Worm (Caenorhabditis elegans) whole organism, L4 larva: Measurements from ENCODE around the gene ZK757.1.
A peak's percentile ranks its signal among the peaks of the same experiment; 100 is the strongest.
"Not testable (repeated sequence)": the region's sequence is repeated elsewhere in the genome, so short reads cannot be mapped to it uniquely, and the experiment has no call there.

ENCODE experiments used
- D1046.2 ChIP-seq: fragments of 200-800 bp; sonication (Bioruptor generic); IDR thresholded peaks from 2 replicates; pipeline ENCODE4 v1.3.6; 2022; ENCODE audit warnings: missing genetic modification characterization, missing compliant biosample characterization
- F10B5.3 ChIP-seq: sonication (generic microtip); optimal IDR thresholded peaks from 2 replicates; lab custom pipeline; 2016; ENCODE audit warnings: mild to moderate bottlenecking, missing genetic modification characterization, missing compliant biosample characterization
- F26F4.8 ChIP-seq: fragments of 200-800 bp; sonication (Bioruptor generic); conservative IDR thresholded peaks from 2 replicates; pipeline ENCODE4 v1.3.6; 2022; ENCODE audit warnings: missing genetic modification characterization, missing compliant biosample characterization
- F44E2.7 ChIP-seq: fragments of 200-800 bp; sonication (Bioruptor generic); IDR thresholded peaks from 2 replicates; pipeline ENCODE4 v2.1.2; 2022; ENCODE audit warnings: missing genetic modification characterization, missing compliant biosample characterization
- F49E8.2 ChIP-seq: sonication (generic microtip); optimal IDR thresholded peaks from 2 replicates; lab custom pipeline; 2016; ENCODE audit warnings: missing compliant biosample characterization, mild to moderate bottlenecking, missing genetic modification characterization, borderline replicate concordance
- T26A8.4 ChIP-seq: fragments of 200-800 bp; sonication (Bioruptor generic); IDR thresholded peaks from 2 replicates; pipeline ENCODE4 v1.3.6; 2022; ENCODE audit warnings: missing genetic modification characterization, missing compliant biosample characterization
- Y105C5A.15 ChIP-seq: fragments of 200-800 bp; sonication (Bioruptor generic); IDR thresholded peaks from 2 replicates; pipeline ENCODE4 v1.3.6; 2022; ENCODE audit warnings: missing genetic modification characterization, missing compliant biosample characterization
- Y48G9A.11 ChIP-seq: fragments of 200-800 bp; sonication (Bioruptor generic); IDR thresholded peaks from 2 replicates; pipeline ENCODE4 v1.3.6; 2022; ENCODE audit warnings: missing genetic modification reagents, missing genetic modification characterization, missing compliant biosample characterization
- ZK337.2 ChIP-seq: fragments of 200-800 bp; sonication (Bioruptor generic); IDR thresholded peaks from 2 replicates; pipeline ENCODE4 v1.3.6; 2022; ENCODE audit warnings: missing genetic modification reagents, missing genetic modification characterization, missing compliant biosample characterization
- aha-1 ChIP-seq: fragments of 150-350 bp; peaks from one replicate; lab custom pipeline; 2014; ENCODE audit warnings: missing biosample characterization, missing genetic modification characterization
- arid-1 ChIP-seq: fragments of 200-800 bp; sonication (Bioruptor generic); conservative IDR thresholded peaks from 2 replicates; pipeline ENCODE4 v1.3.6; 2022; ENCODE audit warnings: missing genetic modification reagents, missing genetic modification characterization, missing compliant biosample characterization
- ceh-28 ChIP-seq: fragments of 150-350 bp; optimal IDR thresholded peaks from 2 replicates; lab custom pipeline; 2014; ENCODE audit warnings: missing biosample characterization, missing genetic modification reagents, missing genetic modification characterization
- ctbp-1 ChIP-seq: fragments of 200-800 bp; sonication (Bioruptor generic); IDR thresholded peaks from 2 replicates; pipeline ENCODE4 v1.3.6; 2022; ENCODE audit warnings: missing genetic modification reagents, missing genetic modification characterization, missing compliant biosample characterization
- daf-12 ChIP-seq: fragments of 150-350 bp; optimal IDR thresholded peaks from 2 replicates; lab custom pipeline; 2014; ENCODE audit warnings: missing biosample characterization, missing genetic modification reagents, missing genetic modification characterization
- daf-16 ChIP-seq, 3 experiments: sonication (generic microtip); optimal IDR thresholded peaks; 2 replicates each; lab custom pipeline; 2016 to 2017; ENCODE audit warnings: missing genetic modification characterization in 3 of 3, missing genetic modification reagents in 3 of 3, mild to moderate bottlenecking in 2 of 3, missing compliant biosample characterization in 2 of 3, missing biosample characterization in 1 of 3, moderate library complexity in 1 of 3
- daf-19 ChIP-seq: fragments of 200-800 bp; sonication (Bioruptor generic); conservative IDR thresholded peaks from 2 replicates; pipeline ENCODE4 v1.3.6; 2022; ENCODE audit warnings: missing genetic modification characterization, missing compliant biosample characterization
- dmd-8 ChIP-seq: fragments of 200-800 bp; sonication (Bioruptor generic); IDR thresholded peaks from 2 replicates; pipeline ENCODE4 v1.3.6; 2022; ENCODE audit warnings: missing genetic modification characterization, missing compliant biosample characterization
- dmd-9 ChIP-seq: fragments of 200-800 bp; sonication (Bioruptor generic); IDR thresholded peaks from 2 replicates; pipeline ENCODE4 v1.3.6; 2022; ENCODE audit warnings: missing genetic modification reagents, missing genetic modification characterization, missing compliant biosample characterization
- duxl-1 ChIP-seq: sonication (generic microtip); optimal IDR thresholded peaks from 2 replicates; lab custom pipeline; 2016; ENCODE audit warnings: mild to moderate bottlenecking, missing genetic modification characterization, moderate library complexity, missing compliant biosample characterization; ENCODE audit not compliant: poor library complexity
- dve-1 ChIP-seq: sonication (generic microtip); optimal IDR thresholded peaks from 2 replicates; lab custom pipeline; 2017; ENCODE audit warnings: antibody characterized with exemption, mild to moderate bottlenecking, missing genetic modification characterization, missing compliant biosample characterization; ENCODE audit not compliant: insufficient read depth
- egl-43 ChIP-seq: fragments of 200-800 bp; sonication (Bioruptor generic); IDR thresholded peaks from 2 replicates; pipeline ENCODE4 v1.3.6; 2022; ENCODE audit warnings: missing genetic modification reagents, missing genetic modification characterization, missing compliant biosample characterization
- fkh-10 ChIP-seq: fragments of 150-350 bp; optimal IDR thresholded peaks from 2 replicates; lab custom pipeline; 2014; ENCODE audit warnings: missing biosample characterization, missing genetic modification reagents, missing genetic modification characterization
- hmg-1.1 ChIP-seq: fragments of 200-800 bp; sonication (Bioruptor generic); IDR thresholded peaks from 2 replicates; pipeline ENCODE4 v1.3.6; 2022; ENCODE audit warnings: missing genetic modification reagents, missing genetic modification characterization, missing compliant biosample characterization
- lim-7 ChIP-seq: fragments of 200-800 bp; sonication (Bioruptor generic); IDR thresholded peaks from 2 replicates; pipeline ENCODE4 v1.3.6; 2022; ENCODE audit warnings: missing genetic modification characterization, missing compliant biosample characterization
- lin-1 ChIP-seq: fragments of 200-800 bp; sonication (Bioruptor generic); IDR thresholded peaks from 2 replicates; pipeline ENCODE4 v1.3.6; 2022; ENCODE audit warnings: missing genetic modification reagents, missing genetic modification characterization, missing compliant biosample characterization
- lin-38 ChIP-seq: fragments of 200-800 bp; sonication (Bioruptor generic); IDR thresholded peaks from 2 replicates; pipeline ENCODE4 v1.3.6; 2022; ENCODE audit warnings: missing genetic modification reagents, missing genetic modification characterization, missing compliant biosample characterization
- madf-5 ChIP-seq, 2 experiments: fragments of 200-800 bp; sonication (Bioruptor generic); IDR thresholded peaks; 2 replicates each; pipeline ENCODE4 v1.3.6; 2022; ENCODE audit warnings: missing compliant biosample characterization in 2 of 2, missing genetic modification characterization in 2 of 2
- madf-9 ChIP-seq: fragments of 200-800 bp; sonication (Bioruptor generic); conservative IDR thresholded peaks from 2 replicates; pipeline ENCODE4 v1.3.6; 2022; ENCODE audit warnings: missing genetic modification reagents, missing genetic modification characterization, missing compliant biosample characterization
- mdt-29 ChIP-seq: fragments of 200-800 bp; sonication (Bioruptor generic); IDR thresholded peaks from 2 replicates; pipeline ENCODE4 v1.3.6; 2022; ENCODE audit warnings: missing genetic modification reagents, missing genetic modification characterization, missing compliant biosample characterization
- mep-1 ChIP-seq: fragments of 150-350 bp; sonication (generic microtip); optimal IDR thresholded peaks from 3 replicates; lab custom pipeline; 2014; ENCODE audit warnings: missing biosample characterization, missing genetic modification characterization
- mes-2 ChIP-seq: sonication (generic microtip); optimal IDR thresholded peaks from 2 replicates; lab custom pipeline; 2016; ENCODE audit warnings: missing genotype, mild to moderate bottlenecking, missing genetic modification characterization, missing compliant biosample characterization; ENCODE audit not compliant: poor library complexity, severe bottlenecking
- nhr-11 ChIP-seq: fragments of 150-350 bp; optimal IDR thresholded peaks from 2 replicates; lab custom pipeline; 2014; ENCODE audit warnings: missing biosample characterization, missing genetic modification characterization
- nhr-28 ChIP-seq: fragments of 150-350 bp; optimal IDR thresholded peaks from 2 replicates; lab custom pipeline; 2014; ENCODE audit warnings: missing biosample characterization, missing genetic modification characterization
- pha-4 ChIP-seq, 2 experiments: fragments of 150-350 bp in 1 of 2; fragments of 200-800 bp in 1 of 2; sonication (Bioruptor generic) in 1 of 2; IDR thresholded peaks in 1 of 2; optimal IDR thresholded peaks in 1 of 2; 2 replicates each; pipeline versions ENCODE4 v1.3.6 to Lab custom; 2014 to 2022; ENCODE audit warnings: missing genetic modification characterization in 2 of 2, missing genetic modification reagents in 2 of 2, missing biosample characterization in 1 of 2, missing compliant biosample characterization in 1 of 2
- saeg-2 ChIP-seq: fragments of 200-800 bp; sonication (Bioruptor generic); IDR thresholded peaks from 2 replicates; pipeline ENCODE4 v1.3.6; 2022; ENCODE audit warnings: missing genetic modification reagents, missing genetic modification characterization, missing compliant biosample characterization
- skn-1 ChIP-seq: fragments of 150-350 bp; optimal IDR thresholded peaks from 2 replicates; lab custom pipeline; 2014; ENCODE audit warnings: missing biosample characterization, missing genetic modification characterization
- snpc-1.2 ChIP-seq: fragments of 200-800 bp; sonication (Bioruptor generic); IDR thresholded peaks from 2 replicates; pipeline ENCODE4 v1.3.6; 2022; ENCODE audit warnings: missing genetic modification reagents, missing genetic modification characterization, missing compliant biosample characterization
- snpc-4 ChIP-seq: fragments of 150-350 bp; optimal IDR thresholded peaks from 2 replicates; lab custom pipeline; 2014; ENCODE audit warnings: missing biosample characterization, missing genetic modification characterization
- tra-1 ChIP-seq: fragments of 200-800 bp; sonication (Bioruptor generic); IDR thresholded peaks from 2 replicates; pipeline ENCODE4 v1.3.6; 2022; ENCODE audit warnings: missing genetic modification reagents, missing genetic modification characterization, missing compliant biosample characterization
- unc-62 ChIP-seq, 3 experiments: fragments of 150-350 bp in 1 of 3; sonication (generic microtip); optimal IDR thresholded peaks in 2 of 3; peaks in 1 of 3; 1 replicate in 1 of 3; 2 replicates in 2 of 3; lab custom pipeline; 2014 to 2017; ENCODE audit warnings: missing biosample characterization in 3 of 3, missing genetic modification characterization in 3 of 3, missing genetic modification reagents in 3 of 3, missing genotype in 1 of 3
- vab-7 ChIP-seq: fragments of 200-800 bp; sonication (Bioruptor generic); IDR thresholded peaks from 2 replicates; pipeline ENCODE4 v1.3.6; 2022; ENCODE audit warnings: missing genetic modification reagents, missing genetic modification characterization, missing compliant biosample characterization
- zfp-3 ChIP-seq: fragments of 200-800 bp; sonication (Bioruptor generic); conservative IDR thresholded peaks from 2 replicates; pipeline ENCODE4 v1.3.6; 2022; ENCODE audit warnings: missing genetic modification reagents, missing genetic modification characterization, missing compliant biosample characterization
- zip-11 ChIP-seq: fragments of 200-800 bp; sonication (Bioruptor generic); IDR thresholded peaks from 2 replicates; pipeline ENCODE4 v1.3.6; 2022; ENCODE audit warnings: missing genetic modification characterization, missing compliant biosample characterization
- ztf-11 ChIP-seq: fragments of 150-350 bp; optimal IDR thresholded peaks from 2 replicates; lab custom pipeline; 2014; ENCODE audit warnings: missing biosample characterization, missing genetic modification characterization
- ztf-7 ChIP-seq: fragments of 150-350 bp; optimal IDR thresholded peaks from 2 replicates; lab custom pipeline; 2014; ENCODE audit warnings: missing biosample characterization, missing genetic modification characterization

Gene ZK757.1

ce11 chrIII:9849950-9850349, 21.0 kb downstream of the ZK757.1 start (continued):
- TF ChIP-seq dve-1 (tag; lab: Kevin White, UChicago) (peak; percentile 85), vab-7 (no peak), nhr-28 (tag; lab: Kevin White, UChicago) (peak; percentile 87), aha-1 (tag; lab: Kevin White, UChicago) (no peak), ceh-28 (tag; lab: Kevin White, UChicago) (no peak), madf-5 (GFP tag; IDR thresholded peaks at IDR 0.05; lab: Robert Waterston, UW) (no peak), dmd-8 (GFP tag; lab: Robert Waterston, UW) (no peak), snpc-4 (tag; lab: Kevin White, UChicago) (no peak), skn-1 (tag; lab: Kevin White, UChicago) (no peak), T26A8.4 (GFP tag; lab: Robert Waterston, UW) (no peak), dmd-9 (GFP tag; lab: Robert Waterston, UW) (no peak), nhr-11 (tag; lab: Kevin White, UChicago) (no peak), duxl-1 (tag; lab: Kevin White, UChicago) (no peak), F26F4.8 (GFP tag; lab: Robert Waterston, UW) (no peak), mep-1 (tag; lab: Kevin White, UChicago) (peak; percentile 6), ztf-7 (tag; lab: Kevin White, UChicago) (no peak), unc-62 (GFP tag; optimal IDR thresholded peaks at IDR 0.05 in 1 of 2; lab: Kevin White, UChicago) (peak in 1 of 2 experiments; percentile 73), unc-62 (tag; optimal IDR thresholded peaks at IDR 0.05; lab: Kevin White, UChicago) (no peak), mdt-29 (GFP tag; lab: Robert Waterston, UW) (no peak), zfp-3 (GFP tag; lab: Robert Waterston, UW) (no peak), F49E8.2 (tag; lab: Kevin White, UChicago) (no peak), saeg-2 (GFP tag; lab: Robert Waterston, UW) (no peak), daf-16 (GFP tag; optimal IDR thresholded peaks at IDR 0.05; lab: Kevin White, UChicago) (no peak), daf-16 (tag; optimal IDR thresholded peaks at IDR 0.05; lab: Kevin White, UChicago) (peak; percentile 94), fkh-10 (no peak), egl-43 (GFP tag; lab: Robert Waterston, UW) (no peak), daf-19 (GFP tag; lab: Robert Waterston, UW) (no peak), mes-2 (tag; lab: Kevin White, UChicago) (no peak), hmg-1.1 (GFP tag; lab: Robert Waterston, UW) (no peak), F10B5.3 (tag; lab: Kevin White, UChicago) (no peak), zip-11 (no peak), ztf-11 (tag; lab: Kevin White, UChicago) (no peak), Y105C5A.15 (GFP tag; lab: Robert Waterston, UW) (no peak), daf-12 (tag; lab: Kevin White, UChicago) (no peak)
- TF ChIP-seq, all 104 proteins: peak for 15

- TF ChIP-seq vab-7 (peak; percentile 69), hmg-1.1 (GFP tag; lab: Robert Waterston, UW) (peak; percentile 51; the same call in 1 of the 2 replicates), D1046.2 (peak; percentile 59; the same call in 1 of the 2 replicates), Y48G9A.11 (GFP tag; lab: Robert Waterston, UW) (peak; percentile 58), arid-1 (peak; percentile 63; the same call in 1 of the 2 replicates), lim-7 (GFP tag; lab: Robert Waterston, UW) (peak; percentile 73), dmd-8 (GFP tag; lab: Robert Waterston, UW) (peak; percentile 66; the same call in 1 of the 2 replicates), ZK337.2 (GFP tag; lab: Robert Waterston, UW) (0 out of 2 replicates have a peak, but pooled peaks have one; percentile 48), pha-4 (GFP tag; IDR thresholded peaks at IDR 0.05; lab: Robert Waterston, UW) (peak; percentile 60; the same call in 1 of the 2 replicates), ctbp-1 (GFP tag; lab: Robert Waterston, UW) (peak; percentile 34; the same call in 1 of the 2 replicates), mdt-29 (GFP tag; lab: Robert Waterston, UW) (peak; percentile 47; the same call in 1 of the 2 replicates), lin-1 (peak; percentile 28; the same call in 1 of the 2 replicates), lin-38 (GFP tag; lab: Robert Waterston, UW) (peak; percentile 86), madf-5 (GFP tag; IDR thresholded peaks at IDR 0.05; lab: Robert Waterston, UW) (0 out of 4 replicates have a peak, but pooled peaks of 1 of the 2 experiments have one; percentile 17), F44E2.7 (GFP tag; lab: Robert Waterston, UW) (0 out of 2 replicates have a peak, but pooled peaks have one; percentile 20), tra-1 (GFP tag; lab: Robert Waterston, UW) (0 out of 2 replicates have a peak, but pooled peaks have one; percentile 31), snpc-1.2 (GFP tag; lab: Robert Waterston, UW) (peak; percentile 73), madf-9 (0 out of 2 replicates have a peak, but pooled peaks have one; percentile 42), F26F4.8 (GFP tag; lab: Robert Waterston, UW) (peak; percentile 54; the same call in 1 of the 2 replicates)
- TF ChIP-seq pha-4 (tag; optimal IDR thresholded peaks at IDR 0.05; lab: Kevin White, UChicago) = not testable (repeated sequence)
Observed at ce11 chrIII:9849111-9849510, 21.8 kb downstream of the ZK757.1 start.
